Worm (Caenorhabditis elegans) whole organism, late embryonic: ENCODE measurements around the gene Y54G2A.72.

Experiments used
- C38D4.7 ChIP-seq: fragments of 200-800 bp; sonication (Bioruptor generic); optimal IDR thresholded peaks from 2 replicates; lab custom pipeline; 2018; ENCODE audit warnings: mild to moderate bottlenecking, missing genetic modification characterization, moderate library complexity, missing compliant biosample characterization
- F13H6.1 ChIP-seq: sonication (generic microtip); optimal IDR thresholded peaks from 2 replicates; lab custom pipeline; 2016; ENCODE audit warnings: missing genetic modification characterization, missing compliant biosample characterization
- K02D7.2 ChIP-seq: sonication (generic microtip); optimal IDR thresholded peaks from 2 replicates; lab custom pipeline; 2017; ENCODE audit warnings: mild to moderate bottlenecking, missing genetic modification characterization, missing compliant biosample characterization
- K09A11.1 ChIP-seq: sonication (generic microtip); optimal IDR thresholded peaks from 2 replicates; lab custom pipeline; 2017; ENCODE audit warnings: antibody characterized with exemption, mild to moderate bottlenecking, missing genetic modification characterization, missing compliant biosample characterization; ENCODE audit not compliant: insufficient read depth
- T23F11.4 ChIP-seq: fragments of 200-800 bp; sonication (Bioruptor generic); optimal IDR thresholded peaks from 2 replicates; lab custom pipeline; 2018; ENCODE audit warnings: mild to moderate bottlenecking, missing genetic modification characterization, missing compliant biosample characterization
- Y22D7AL.16 ChIP-seq: sonication (generic microtip); optimal IDR thresholded peaks from 2 replicates; lab custom pipeline; 2016; ENCODE audit warnings: missing genetic modification characterization, missing compliant biosample characterization
- ahr-1 ChIP-seq: sonication (generic microtip); optimal IDR thresholded peaks from 2 replicates; lab custom pipeline; 2016; ENCODE audit warnings: missing genetic modification characterization, missing compliant biosample characterization
- ama-1 ChIP-seq: fragments of 150-350 bp; optimal IDR thresholded peaks from 2 replicates; lab custom pipeline; 2014
- ceh-18 ChIP-seq: sonication (generic microtip); optimal IDR thresholded peaks from 2 replicates; lab custom pipeline; 2016; ENCODE audit warnings: missing genetic modification characterization, missing compliant biosample characterization
- ceh-19 ChIP-seq: fragments of 200-800 bp; sonication (Bioruptor generic); optimal IDR thresholded peaks from 2 replicates; lab custom pipeline; 2018; ENCODE audit warnings: mild to moderate bottlenecking, missing genetic modification characterization, missing compliant biosample characterization
- ceh-22 ChIP-seq: sonication (generic microtip); optimal IDR thresholded peaks from 2 replicates; lab custom pipeline; 2017; ENCODE audit warnings: missing biosample characterization, missing genetic modification characterization
- ceh-30 ChIP-seq: fragments of 150-350 bp; optimal IDR thresholded peaks from 2 replicates; lab custom pipeline; 2014; ENCODE audit warnings: missing biosample characterization, missing genetic modification characterization
- ceh-31 ChIP-seq: sonication (generic microtip); optimal IDR thresholded peaks from 2 replicates; lab custom pipeline; 2016; ENCODE audit warnings: missing genetic modification characterization, missing compliant biosample characterization
- ceh-34 ChIP-seq: sonication (generic microtip); optimal IDR thresholded peaks from 2 replicates; lab custom pipeline; 2016; ENCODE audit warnings: mild to moderate bottlenecking, missing genetic modification characterization, missing compliant biosample characterization
- ceh-48 ChIP-seq: sonication (generic microtip); optimal IDR thresholded peaks from 2 replicates; lab custom pipeline; 2016; ENCODE audit warnings: missing genetic modification characterization, inconsistent platforms, missing compliant biosample characterization
- dmd-4 ChIP-seq: sonication (generic microtip); optimal IDR thresholded peaks from 2 replicates; lab custom pipeline; 2016; ENCODE audit warnings: borderline replicate concordance, missing genetic modification characterization, missing compliant biosample characterization
- dve-1 ChIP-seq: sonication (generic microtip); optimal IDR thresholded peaks from 2 replicates; lab custom pipeline; 2017; ENCODE audit warnings: antibody characterized with exemption, mild to moderate bottlenecking, missing genetic modification characterization, missing compliant biosample characterization
- elt-2 ChIP-seq: sonication (generic microtip); optimal IDR thresholded peaks from 2 replicates; lab custom pipeline; 2016; ENCODE audit warnings: missing genetic modification reagents, missing genetic modification characterization, missing compliant biosample characterization
- elt-4 ChIP-seq: sonication (generic microtip); optimal IDR thresholded peaks from 2 replicates; lab custom pipeline; 2016; ENCODE audit warnings: missing genetic modification characterization, missing compliant biosample characterization
- ets-4 ChIP-seq: sonication (generic microtip); optimal IDR thresholded peaks from 2 replicates; lab custom pipeline; 2016; ENCODE audit warnings: missing genetic modification characterization, missing compliant biosample characterization
- eyg-1 ChIP-seq: sonication (generic microtip); optimal IDR thresholded peaks from 2 replicates; lab custom pipeline; 2016; ENCODE audit warnings: missing genotype, missing genetic modification characterization, missing compliant biosample characterization
- fkh-10 ChIP-seq: fragments of 150-350 bp; optimal IDR thresholded peaks from 2 replicates; lab custom pipeline; 2014; ENCODE audit warnings: missing biosample characterization, missing genetic modification reagents, missing genetic modification characterization
- fkh-6 ChIP-seq: sonication (generic microtip); optimal IDR thresholded peaks from 2 replicates; lab custom pipeline; 2016; ENCODE audit warnings: missing genetic modification characterization, missing compliant biosample characterization
- hlh-30 ChIP-seq: sonication (generic microtip); optimal IDR thresholded peaks from 2 replicates; lab custom pipeline; 2017; ENCODE audit warnings: antibody characterized with exemption, missing genetic modification characterization, missing compliant biosample characterization; ENCODE audit not compliant: insufficient read depth
- hlh-8 ChIP-seq: sonication (generic microtip); optimal IDR thresholded peaks from 2 replicates; lab custom pipeline; 2016; ENCODE audit warnings: missing genotype, missing genetic modification characterization, missing compliant biosample characterization
- lim-6 ChIP-seq: sonication (generic microtip); optimal IDR thresholded peaks from 2 replicates; lab custom pipeline; 2016; ENCODE audit warnings: missing genetic modification characterization, missing compliant biosample characterization
- madf-2 ChIP-seq: sonication (generic microtip); optimal IDR thresholded peaks from 2 replicates; lab custom pipeline; 2017; ENCODE audit warnings: missing genetic modification characterization, missing compliant biosample characterization
- mec-3 ChIP-seq: sonication (generic microtip); optimal IDR thresholded peaks from 2 replicates; lab custom pipeline; 2016; ENCODE audit warnings: borderline replicate concordance, missing genetic modification characterization, missing compliant biosample characterization
- nfya-1 ChIP-seq: sonication (generic microtip); optimal IDR thresholded peaks from 2 replicates; lab custom pipeline; 2017; ENCODE audit warnings: missing genetic modification characterization, mild to moderate bottlenecking, missing compliant biosample characterization, antibody characterized with exemption, moderate library complexity
- nhr-11 ChIP-seq: fragments of 150-350 bp; optimal IDR thresholded peaks from 2 replicates; lab custom pipeline; 2014; ENCODE audit warnings: missing biosample characterization, missing genetic modification characterization
- nhr-232 ChIP-seq: sonication (generic microtip); optimal IDR thresholded peaks from 2 replicates; lab custom pipeline; 2016; ENCODE audit warnings: missing genetic modification characterization, missing compliant biosample characterization
- npax-4 ChIP-seq: sonication (generic microtip); optimal IDR thresholded peaks from 2 replicates; lab custom pipeline; 2016; ENCODE audit warnings: missing genetic modification characterization, missing compliant biosample characterization
- pha-2 ChIP-seq: sonication (generic microtip); optimal IDR thresholded peaks from 2 replicates; lab custom pipeline; 2017; ENCODE audit warnings: mild to moderate bottlenecking, missing genetic modification characterization, missing compliant biosample characterization
- pros-1 ChIP-seq: fragments of 150-350 bp; optimal IDR thresholded peaks from 2 replicates; lab custom pipeline; 2014; ENCODE audit warnings: missing biosample characterization, missing genetic modification reagents, missing genetic modification characterization
- rnt-1 ChIP-seq: sonication (generic microtip); optimal IDR thresholded peaks from 2 replicates; lab custom pipeline; 2016; ENCODE audit warnings: missing genetic modification characterization, missing compliant biosample characterization
- sdc-2 ChIP-seq: sonication (generic microtip); optimal IDR thresholded peaks from 2 replicates; lab custom pipeline; 2016; ENCODE audit warnings: missing genotype, missing genetic modification characterization, missing compliant biosample characterization
- sox-2 ChIP-seq: fragments of 200-800 bp; sonication (Bioruptor generic); IDR thresholded peaks from 2 replicates; pipeline ENCODE4 v1.3.6; 2022; ENCODE audit warnings: missing genetic modification reagents, missing genetic modification characterization, missing compliant biosample characterization
- sox-4 ChIP-seq: sonication (generic microtip); optimal IDR thresholded peaks from 2 replicates; lab custom pipeline; 2017; ENCODE audit warnings: mild to moderate bottlenecking, missing genetic modification characterization, inconsistent platforms, missing compliant biosample characterization
- syd-9 ChIP-seq: sonication (generic microtip); optimal IDR thresholded peaks from 2 replicates; lab custom pipeline; 2016; ENCODE audit warnings: mild to moderate bottlenecking, missing genetic modification characterization, moderate library complexity, missing compliant biosample characterization
- ttx-3 ChIP-seq: sonication (generic microtip); optimal IDR thresholded peaks from 2 replicates; lab custom pipeline; 2016; ENCODE audit warnings: missing genetic modification reagents, missing genetic modification characterization, missing compliant biosample characterization
- unc-3 ChIP-seq, 2 experiments: fragments of 200-800 bp in 1 of 2; sonication (Bioruptor generic) in 1 of 2; sonication (generic microtip) in 1 of 2; conservative IDR thresholded peaks in 1 of 2; optimal IDR thresholded peaks in 1 of 2; 2 replicates each; pipeline versions ENCODE4 v1.3.6 to Lab custom; 2016 to 2022; ENCODE audit warnings: missing compliant biosample characterization in 2 of 2, missing genetic modification characterization in 2 of 2, missing genetic modification reagents in 1 of 2
- unc-55 ChIP-seq: sonication (generic microtip); optimal IDR thresholded peaks from 2 replicates; lab custom pipeline; 2017; ENCODE audit warnings: missing biosample characterization, missing genetic modification reagents, missing genetic modification characterization
- unc-86 ChIP-seq: sonication (generic microtip); optimal IDR thresholded peaks from 2 replicates; lab custom pipeline; 2016; ENCODE audit warnings: missing genetic modification characterization, missing compliant biosample characterization

The Y54G2A.72 gene

ce11 chrIV:2772209-2772851, 5.6 kb upstream of the Y54G2A.72 start:
- TF ChIP-seq hlh-30 (tag; lab: Kevin White, UChicago) (peak; percentile 58), K09A11.1 (tag; lab: Kevin White, UChicago) (no peak)
- TF ChIP-seq, all 69 proteins: peak for 1

- TF ChIP-seq hlh-30 (tag; lab: Kevin White, UChicago) (peak; percentile 69), unc-3 (GFP tag; conservative IDR thresholded peaks at IDR 0.05; lab: Robert Waterston, UW) (no peak), unc-3 (tag; optimal IDR thresholded peaks at IDR 0.05; lab: Kevin White, UChicago) (no peak), C38D4.7 (GFP tag; lab: Kevin White, UChicago) (no peak), ahr-1 (no peak), elt-2 (no peak)
Measured at ce11 chrIV:2773382-2773979, 4.5 kb upstream of the Y54G2A.72 start.

- TF ChIP-seq F13H6.1 (tag; lab: Kevin White, UChicago) (peak; percentile 13), C38D4.7 (GFP tag; lab: Kevin White, UChicago) (no peak), ceh-19 (peak; percentile 35), hlh-30 (tag; lab: Kevin White, UChicago) (peak; percentile 91), nfya-1 (tag; lab: Kevin White, UChicago) (peak; percentile 30), ceh-18 (tag; lab: Kevin White, UChicago) (peak; percentile 62), ahr-1 (no peak), ets-4 (tag; lab: Kevin White, UChicago) (peak; percentile 12), ceh-31 (peak; percentile 60), madf-2 (tag; lab: Kevin White, UChicago) (no peak)
Measured at ce11 chrIV:2774500-2774899, 3.4 kb upstream of the Y54G2A.72 start.

- TF ChIP-seq npax-4 (tag; lab: Kevin White, UChicago) (no peak), fkh-10 (GFP tag; lab: Kevin White, UChicago) (no peak), nhr-11 (tag; lab: Kevin White, UChicago) (no peak), dve-1 (no peak), syd-9 (tag; lab: Kevin White, UChicago) (no peak), T23F11.4 (GFP tag; lab: Kevin White, UChicago) (no peak), pros-1 (tag; lab: Kevin White, UChicago) (no peak), ama-1 (lab: Kevin White, UChicago) (no peak), sox-4 (tag; lab: Kevin White, UChicago) (peak; percentile 14), sox-2 (GFP tag; lab: Robert Waterston, UW) (no peak), ceh-30 (tag; lab: Kevin White, UChicago) (no peak), eyg-1 (tag; lab: Kevin White, UChicago) (no peak), pha-2 (tag; lab: Kevin White, UChicago) (no peak), fkh-6 (tag; lab: Kevin White, UChicago) (no peak), lim-6 (tag; lab: Kevin White, UChicago) (no peak), sdc-2 (tag; lab: Kevin White, UChicago) (no peak), ceh-22 (tag; lab: Kevin White, UChicago) (no peak), unc-55 (peak; percentile 6), dmd-4 (tag; lab: Kevin White, UChicago) (no peak), C38D4.7 (GFP tag; lab: Kevin White, UChicago) (no peak), ets-4 (tag; lab: Kevin White, UChicago) (no peak), rnt-1 (tag; lab: Kevin White, UChicago) (peak; percentile 61), K02D7.2 (tag; lab: Kevin White, UChicago) (no peak), ceh-34 (peak; percentile 33), F13H6.1 (tag; lab: Kevin White, UChicago) (no peak), ceh-48 (tag; lab: Kevin White, UChicago) (no peak), nhr-232 (tag; lab: Kevin White, UChicago) (no peak), mec-3 (tag; lab: Kevin White, UChicago) (no peak), hlh-8 (tag; lab: Kevin White, UChicago) (peak; percentile 2), ttx-3 (tag; lab: Kevin White, UChicago) (no peak), ceh-18 (tag; lab: Kevin White, UChicago) (peak; percentile 57), unc-86 (no peak), Y22D7AL.16 (tag; lab: Kevin White, UChicago) (no peak), hlh-30 (tag; lab: Kevin White, UChicago) (peak; percentile 72), elt-4 (tag; lab: Kevin White, UChicago) (no peak)
Measured at ce11 chrIV:2775992-2776630, 1.8 kb upstream of the Y54G2A.72 start.
